Worm (Caenorhabditis elegans): ENCODE measurements around the gene grl-21.

DNA sequence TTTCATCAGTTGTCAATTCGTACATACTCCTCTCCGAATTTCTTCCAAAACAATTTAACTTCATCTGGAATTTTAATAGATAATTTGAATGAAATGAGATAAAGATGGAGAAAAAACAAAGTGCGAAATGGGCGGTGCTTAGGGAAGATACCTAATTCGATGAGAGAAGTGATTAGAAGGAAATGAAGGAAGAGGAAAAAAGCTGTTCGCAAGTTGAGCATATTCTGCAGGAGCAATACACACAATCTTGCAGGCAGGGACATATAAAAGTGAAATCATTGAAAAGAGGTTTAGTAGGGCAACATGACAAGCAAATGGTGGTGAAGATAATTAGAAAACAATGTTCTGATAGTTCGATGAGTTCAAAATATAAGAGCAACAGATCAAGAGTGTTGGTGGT is 25.5 kb upstream of the grl-21 start, which contains the start of gene glb-21:
- no peak for TF ChIP-seq skn-1 (tag; optimal IDR thresholded peaks at IDR 0.05)
- TF ChIP-seq mep-1 (tag; optimal IDR thresholded peaks at IDR 0.05) = no peak
- TF ChIP-seq F49E8.2 (tag; optimal IDR thresholded peaks at IDR 0.05; ENCODE audit: borderline replicate concordance) = no peak
- TF ChIP-seq nhr-41 (GFP tag; IDR thresholded peaks at IDR 0.05) = no peak
- TF ChIP-seq nhr-237 (tag; optimal IDR thresholded peaks at IDR 0.05) = no peak
- no peak for TF ChIP-seq nhr-11 (tag; optimal IDR thresholded peaks at IDR 0.05)
- TF ChIP-seq cey-2 (tag; optimal IDR thresholded peaks at IDR 0.05; ENCODE audit: borderline replicate concordance, insufficient read depth) = no peak
- no peak for TF ChIP-seq unc-39 (tag; optimal IDR thresholded peaks at IDR 0.05)
- no peak for TF ChIP-seq snpc-4 (tag; optimal IDR thresholded peaks at IDR 0.05)
- TF ChIP-seq F26F4.8 (GFP tag; conservative IDR thresholded peaks at IDR 0.05) = no peak
- TF ChIP-seq aha-1 (tag) = peak; percentile 60
- no peak for TF ChIP-seq egl-27 (tag; optimal IDR thresholded peaks at IDR 0.05)
- TF ChIP-seq mxl-2 (GFP tag; conservative IDR thresholded peaks at IDR 0.05) = no peak
- no peak for TF ChIP-seq R02D3.7 (tag; optimal IDR thresholded peaks at IDR 0.05)
